Worm (Caenorhabditis elegans): ENCODE measurements around the gene cnx-1.
A peak's percentile ranks its signal among the peaks of the same experiment; 100 is the strongest.

cnx-1 gene

ce11 chrIII:9793592-9794417, 23.1 kb downstream of the cnx-1 start, which contains the start of the genes R10E11.9 and mcm-6 (continued):
- no peak for TF ChIP-seq F55B11.4 (tag; optimal IDR thresholded peaks at IDR 0.05; ENCODE audit: borderline replicate concordance, insufficient read depth)
- no peak for TF ChIP-seq bed-1 (GFP tag; IDR thresholded peaks at IDR 0.05)
- no peak for TF ChIP-seq F22D6.2 (tag; optimal IDR thresholded peaks at IDR 0.05)
- no peak for TF ChIP-seq zim-3 (tag; optimal IDR thresholded peaks at IDR 0.05)
- TF ChIP-seq madf-3 (GFP tag; IDR thresholded peaks at IDR 0.05): no peak
- TF ChIP-seq die-1 (tag; optimal IDR thresholded peaks at IDR 0.05): no peak
- TF ChIP-seq mes-4 (tag; optimal IDR thresholded peaks at IDR 0.05): no peak
- TF ChIP-seq ceh-79 (tag; optimal IDR thresholded peaks at IDR 0.05): no peak
- TF ChIP-seq snpc-3.4 (tag; optimal IDR thresholded peaks at IDR 0.05): peak; percentile 66
- TF ChIP-seq him-1 (tag; optimal IDR thresholded peaks at IDR 0.05): peak; percentile 52
- no peak for TF ChIP-seq dpff-1 (tag; optimal IDR thresholded peaks at IDR 0.05)
- peak; percentile 0 for TF ChIP-seq attf-5 (GFP tag; optimal IDR thresholded peaks at IDR 0.05)
- TF ChIP-seq snpc-1.1 (tag; optimal IDR thresholded peaks at IDR 0.05; ENCODE audit: insufficient read depth): no peak
- TF ChIP-seq ceh-91 (GFP tag; IDR thresholded peaks at IDR 0.05): peak; percentile 72
- no peak for TF ChIP-seq F10E7.11 (tag; optimal IDR thresholded peaks at IDR 0.05)
- TF ChIP-seq T26A5.8 (tag; optimal IDR thresholded peaks at IDR 0.05): no peak
- no peak for TF ChIP-seq let-607 (tag; optimal IDR thresholded peaks at IDR 0.05)
- no peak for TF ChIP-seq attf-6 (GFP tag; IDR thresholded peaks at IDR 0.05)
- TF ChIP-seq lin-35 (GFP tag; optimal IDR thresholded peaks at IDR 0.05): no peak
- TF ChIP-seq nhr-90 (tag; optimal IDR thresholded peaks at IDR 0.05): no peak
- peak; percentile 68 for TF ChIP-seq dox-1 (GFP tag; IDR thresholded peaks at IDR 0.05)
- no peak for TF ChIP-seq K12H6.12 (tag; optimal IDR thresholded peaks at IDR 0.05)
- no peak for TF ChIP-seq athp-1 (tag; optimal IDR thresholded peaks at IDR 0.05)
- TF ChIP-seq pbrm-1 (GFP tag; IDR thresholded peaks at IDR 0.05): no peak
- no peak for TF ChIP-seq egrh-3 (GFP tag; IDR thresholded peaks at IDR 0.05)
- TF ChIP-seq sea-2 (GFP tag; IDR thresholded peaks at IDR 0.05): no peak
- TF ChIP-seq nhr-120 (GFP tag; IDR thresholded peaks at IDR 0.05): no peak
- TF ChIP-seq nhr-27 (tag; optimal IDR thresholded peaks at IDR 0.05): no peak
- no peak for TF ChIP-seq pha-4 (tag; optimal IDR thresholded peaks at IDR 0.05)
- peak; percentile 94 for TF ChIP-seq madf-6 (GFP tag; IDR thresholded peaks at IDR 0.05)
- no peak for TF ChIP-seq lin-26 (GFP tag; IDR thresholded peaks at IDR 0.05)
- no peak for TF ChIP-seq ztf-28 (GFP tag; IDR thresholded peaks at IDR 0.05)
- no peak for TF ChIP-seq lsy-27 (tag; optimal IDR thresholded peaks at IDR 0.05; ENCODE audit: borderline replicate concordance, insufficient read depth)
- TF ChIP-seq xnd-1 (tag; optimal IDR thresholded peaks at IDR 0.05): peak; percentile 81
- no peak for TF ChIP-seq rpc-1 (optimal IDR thresholded peaks at IDR 0.05)
- TF ChIP-seq rpc-1 (tag; optimal IDR thresholded peaks at IDR 0.05): no peak
- peak; percentile 91 for TF ChIP-seq madf-8 (GFP tag; conservative IDR thresholded peaks at IDR 0.05)
- TF ChIP-seq zfh-2 (GFP tag; conservative IDR thresholded peaks at IDR 0.05): no peak
- no peak for TF ChIP-seq ztf-6 (GFP tag; IDR thresholded peaks at IDR 0.05)
- TF ChIP-seq lir-1 (GFP tag; conservative IDR thresholded peaks at IDR 0.05): no peak
- TF ChIP-seq F57A8.1 (GFP tag; optimal IDR thresholded peaks at IDR 0.05): no peak
- no peak for TF ChIP-seq F39B2.1 (GFP tag; IDR thresholded peaks at IDR 0.05)
- TF ChIP-seq ztf-3 (GFP tag; optimal IDR thresholded peaks at IDR 0.05): no peak
- TF ChIP-seq F37B4.10 (GFP tag; IDR thresholded peaks at IDR 0.05): no peak
- TF ChIP-seq B0336.3 (GFP tag; IDR thresholded peaks at IDR 0.05): 0 out of 2 replicates have a peak, but pooled peaks have one; percentile 15
- no peak for TF ChIP-seq attf-3 (GFP tag; conservative IDR thresholded peaks at IDR 0.05)

Data from whole organism, young adult.